Worm (Caenorhabditis elegans) whole organism, L4 larva: ENCODE data around the gene Y41C4A.7.

Experiments
- ZK546.5 ChIP-seq, 2 experiments: sonication (generic microtip); optimal IDR thresholded peaks; 2 replicates each; lab custom pipeline; 2017; ENCODE audit warnings: missing biosample characterization in 2 of 2, missing genetic modification characterization in 2 of 2
- ceh-82 ChIP-seq: sonication (generic microtip); optimal IDR thresholded peaks from 2 replicates; lab custom pipeline; 2017; ENCODE audit warnings: missing biosample characterization, missing genetic modification characterization
- mdt-29 ChIP-seq: fragments of 200-800 bp; sonication (Bioruptor generic); IDR thresholded peaks from 2 replicates; pipeline ENCODE4 v1.3.6; 2022; ENCODE audit warnings: missing genetic modification reagents, missing genetic modification characterization, missing compliant biosample characterization
- mep-1 ChIP-seq: fragments of 150-350 bp; sonication (generic microtip); optimal IDR thresholded peaks from 3 replicates; lab custom pipeline; 2014; ENCODE audit warnings: missing biosample characterization, missing genetic modification characterization
- mxl-3 ChIP-seq: fragments of 200-800 bp; sonication (Bioruptor generic); optimal IDR thresholded peaks from 2 replicates; lab custom pipeline; 2018; ENCODE audit warnings: mild to moderate bottlenecking, missing genetic modification characterization, missing compliant biosample characterization
- nhr-25 ChIP-seq: sonication (generic microtip); optimal IDR thresholded peaks from 2 replicates; lab custom pipeline; 2017; ENCODE audit warnings: missing genetic modification characterization, mild to moderate bottlenecking, missing compliant biosample characterization, antibody characterized with exemption, moderate library complexity, borderline replicate concordance; ENCODE audit not compliant: insufficient read depth
- unc-130 ChIP-seq: sonication (generic microtip); optimal IDR thresholded peaks from 2 replicates; lab custom pipeline; 2016; ENCODE audit warnings: missing genetic modification reagents, missing genetic modification characterization, missing compliant biosample characterization

ce11 chrIII:11730312-11730711 is 31.6 kb downstream of the Y41C4A.7 start, which contains the start of gene Y41C4A.18:
- TF ChIP-seq nhr-25 (tag; lab: Kevin White, UChicago) (no peak), mdt-29 (no peak), unc-130 (GFP tag; lab: Kevin White, UChicago) (no peak), mxl-3 (GFP tag; lab: Kevin White, UChicago) (no peak), mep-1 (tag; lab: Kevin White, UChicago) (no peak), ceh-82 (tag; lab: Kevin White, UChicago) (no peak), ZK546.5 (tag; optimal IDR thresholded peaks at IDR 0.05; lab: Kevin White, UChicago) (no peak)
